Fruit fly (Drosophila melanogaster): ENCODE data around the gene Mob2.

- TF ChIP-seq Gug (GFP tag; IDR thresholded peaks at IDR 0.05) = peak; percentile 28; the same call in 1 of the 2 replicates
- peak; percentile 75 for TF ChIP-seq topi (GFP tag; optimal IDR thresholded peaks at IDR 0.05)
Observed at dm6 chr3L:11483135-11483534, 78.9 kb downstream of the Mob2 start.

All from whole organism, prepupa.